Worm (Caenorhabditis elegans): ENCODE data around the gene T09F3.2.

- TF ChIP-seq cog-1 (tag; optimal IDR thresholded peaks at IDR 0.05) (no peak), med-1 (GFP tag; optimal IDR thresholded peaks at IDR 0.05; ENCODE audit: insufficient read depth) (no peak), ztf-29 (GFP tag; IDR thresholded peaks at IDR 0.05) (no peak), flt-1 (GFP tag; IDR thresholded peaks at IDR 0.05) (no peak), tab-1 (GFP tag; IDR thresholded peaks at IDR 0.05) (no peak), klf-2 (GFP tag; conservative IDR thresholded peaks at IDR 0.05) (no peak), T22C8.4 (GFP tag; IDR thresholded peaks at IDR 0.05) (no peak), ref-1 (GFP tag; conservative IDR thresholded peaks at IDR 0.05) (no peak)
Observed at ce11 chrII:10350487-10350886, 40.5 kb upstream of the T09F3.2 start, which contains the start of gene C07E3.9.

Measured in whole organism, midembryonic.